Fruit fly (Drosophila melanogaster): ENCODE measurements around the gene CG32856.

The CG32856 gene

dm6 chr3R:15919367-15920228, 45.6 kb downstream of the CG32856 start:
- TF ChIP-seq Hr83 (GFP tag; optimal IDR thresholded peaks at IDR 0.05; ENCODE audit: poor library complexity, severe bottlenecking) (no peak), Rel (GFP tag; optimal IDR thresholded peaks at IDR 0.05) (peak; percentile 37), Rel (tag; optimal IDR thresholded peaks at IDR 0.05) (no peak), Vsx2 (GFP tag; optimal IDR thresholded peaks at IDR 0.05; ENCODE audit: partially characterized antibody) (peak; percentile 63), CG9705 (GFP tag; optimal IDR thresholded peaks at IDR 0.05) (peak; percentile 27), fru (GFP tag; optimal IDR thresholded peaks at IDR 0.05) (peak; percentile 94), Mio (GFP tag; optimal IDR thresholded peaks at IDR 0.05) (peak; percentile 57), rgr (GFP tag; optimal IDR thresholded peaks at IDR 0.05) (peak; percentile 92), woc (GFP tag; optimal IDR thresholded peaks at IDR 0.05) (peak; percentile 90), brk (GFP tag; optimal IDR thresholded peaks at IDR 0.05) (no peak), GATAd (GFP tag; optimal IDR thresholded peaks at IDR 0.05) (no peak), psq (GFP tag; optimal IDR thresholded peaks at IDR 0.05) (peak; percentile 83), Abd-B (GFP tag; optimal IDR thresholded peaks at IDR 0.05) (no peak), Sp1 (GFP tag; optimal IDR thresholded peaks at IDR 0.05) (peak; percentile 85), br (GFP tag; optimal IDR thresholded peaks at IDR 0.05) (peak; percentile 95), sage (GFP tag; optimal IDR thresholded peaks at IDR 0.05) (peak; percentile 87), tai (GFP tag; optimal IDR thresholded peaks at IDR 0.05) (no peak), Myc (optimal IDR thresholded peaks at IDR 0.05) (no peak), dmrt93B (GFP tag; optimal IDR thresholded peaks at IDR 0.05) (peak; percentile 83), HLH106 (tag; optimal IDR thresholded peaks at IDR 0.05) (peak; percentile 89), dsf (GFP tag; optimal IDR thresholded peaks at IDR 0.05; ENCODE audit: borderline replicate concordance) (peak; percentile 57), dl (GFP tag; optimal IDR thresholded peaks at IDR 0.05; ENCODE audit: insufficient read depth in 1 of 2, partially characterized antibody in 2 of 2) (peak in 1 of 2 experiments; percentile 66), CG32264 (GFP tag; optimal IDR thresholded peaks at IDR 0.05) (peak; percentile 85), Hr78 (GFP tag; optimal IDR thresholded peaks at IDR 0.05) (no peak), CrebA (GFP tag; optimal IDR thresholded peaks at IDR 0.05; ENCODE audit: borderline replicate concordance) (no peak), foxo (GFP tag; optimal IDR thresholded peaks at IDR 0.05) (peak in 1 of 2 experiments; percentile 94), ey (GFP tag; optimal IDR thresholded peaks at IDR 0.05) (peak; percentile 95), Hnf4 (GFP tag; optimal IDR thresholded peaks at IDR 0.05) (no peak), pan (optimal IDR thresholded peaks at IDR 0.05) (no peak), Dif (GFP tag; optimal IDR thresholded peaks at IDR 0.05; ENCODE audit: partially characterized antibody) (peak; percentile 71), h (GFP tag; optimal IDR thresholded peaks at IDR 0.05) (peak; percentile 95), OdsH (GFP tag; optimal IDR thresholded peaks at IDR 0.05) (peak; percentile 93), lola (GFP tag; optimal IDR thresholded peaks at IDR 0.05) (no peak)

DNA sequence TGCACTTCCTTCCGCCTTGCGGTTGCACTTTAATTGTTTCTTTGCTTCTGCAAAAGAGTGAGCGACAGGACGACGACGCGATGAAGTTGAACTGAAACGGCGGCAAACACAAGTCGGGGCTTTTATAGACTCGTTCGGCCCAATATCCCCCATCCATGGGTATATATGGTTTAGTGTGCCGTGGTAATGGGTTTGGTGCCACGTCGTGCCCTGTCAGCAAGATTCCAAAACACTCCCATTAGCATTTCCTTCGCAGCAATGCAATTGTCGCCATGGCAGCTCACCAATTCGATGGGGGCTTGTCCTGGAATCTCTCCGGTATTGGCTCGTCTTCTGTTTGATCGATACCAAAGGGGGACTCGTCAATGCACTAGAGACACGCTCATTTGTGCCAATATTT, 47.2 kb downstream of the CG32856 start, which contains the start of gene CG45105:
Gene CG45105, minus strand, starts transcription at position 101 of the 400 bp plus-strand sequence.
- no peak for TF ChIP-seq CG32264 (GFP tag; optimal IDR thresholded peaks at IDR 0.05)
- no peak for TF ChIP-seq Hnf4 (GFP tag; optimal IDR thresholded peaks at IDR 0.05)
- no peak for TF ChIP-seq N (GFP tag; optimal IDR thresholded peaks at IDR 0.05)
- TF ChIP-seq usp (GFP tag; optimal IDR thresholded peaks at IDR 0.05), result no peak
- no peak for TF ChIP-seq CrebA (GFP tag; optimal IDR thresholded peaks at IDR 0.05; ENCODE audit: borderline replicate concordance)
- TF ChIP-seq Rel (GFP tag; optimal IDR thresholded peaks at IDR 0.05), result no peak
- no peak for TF ChIP-seq Rel (tag; optimal IDR thresholded peaks at IDR 0.05)
- no peak for TF ChIP-seq Mio (GFP tag; optimal IDR thresholded peaks at IDR 0.05)
- TF ChIP-seq Dif (GFP tag; optimal IDR thresholded peaks at IDR 0.05; ENCODE audit: partially characterized antibody), result no peak
- no peak for TF ChIP-seq rgr (GFP tag; optimal IDR thresholded peaks at IDR 0.05)
- no peak for TF ChIP-seq fru (GFP tag; optimal IDR thresholded peaks at IDR 0.05)
- no peak for TF ChIP-seq lola (GFP tag; optimal IDR thresholded peaks at IDR 0.05)

Measured in whole organism, wandering third instar larva.